Worm (Caenorhabditis elegans) whole organism, mixed stage, embryonic: Measurements from ENCODE around the gene C34F11.5.

Experiments used
- ces-1 ChIP-seq: fragments of 150-350 bp; optimal IDR thresholded peaks from 2 replicates; lab custom pipeline; 2014; ENCODE audit warnings: missing biosample characterization, missing genetic modification reagents, missing genetic modification characterization
- elt-3 ChIP-seq: fragments of 150-350 bp; optimal IDR thresholded peaks from 2 replicates; lab custom pipeline; 2014; ENCODE audit warnings: missing biosample characterization, missing genetic modification characterization
- hlh-1 ChIP-seq: fragments of 150-350 bp; optimal IDR thresholded peaks from 2 replicates; lab custom pipeline; 2014; ENCODE audit warnings: missing biosample characterization, missing genetic modification reagents, missing genetic modification characterization
- lin-13 ChIP-seq: fragments of 150-350 bp; optimal IDR thresholded peaks from 2 replicates; lab custom pipeline; 2014; ENCODE audit warnings: missing biosample characterization, missing genetic modification characterization
- mab-5 ChIP-seq: fragments of 150-350 bp; optimal IDR thresholded peaks from 2 replicates; lab custom pipeline; 2014; ENCODE audit warnings: missing biosample characterization, missing genetic modification characterization
- mep-1 ChIP-seq: fragments of 150-350 bp; optimal IDR thresholded peaks from 2 replicates; lab custom pipeline; 2017; ENCODE audit warnings: missing biosample characterization, missing genetic modification reagents, missing genetic modification characterization, inconsistent platforms
- nhr-237 ChIP-seq: fragments of 150-350 bp; optimal IDR thresholded peaks from 2 replicates; lab custom pipeline; 2014; ENCODE audit warnings: missing biosample characterization, missing genetic modification characterization
- nhr-28 ChIP-seq: fragments of 150-350 bp; optimal IDR thresholded peaks from 2 replicates; lab custom pipeline; 2014; ENCODE audit warnings: missing biosample characterization, missing genetic modification characterization
- nhr-76 ChIP-seq: sonication (generic microtip); optimal IDR thresholded peaks from 2 replicates; lab custom pipeline; 2017; ENCODE audit warnings: missing biosample characterization, missing genetic modification characterization
- pha-4 ChIP-seq: fragments of 150-350 bp; optimal IDR thresholded peaks from 2 replicates; lab custom pipeline; 2018; ENCODE audit warnings: missing biosample characterization, missing genetic modification reagents, missing genetic modification characterization
- tbx-8 ChIP-seq: fragments of 200-800 bp; sonication (Bioruptor generic); optimal IDR thresholded peaks from 2 replicates; lab custom pipeline; 2018; ENCODE audit warnings: mild to moderate bottlenecking, missing genetic modification characterization, moderate library complexity, missing compliant biosample characterization
- unc-62 ChIP-seq: fragments of 150-350 bp; optimal IDR thresholded peaks from 2 replicates; lab custom pipeline; 2014; ENCODE audit warnings: missing biosample characterization, missing genetic modification reagents, missing genetic modification characterization
- zip-8 ChIP-seq: fragments of 150-350 bp; optimal IDR thresholded peaks from 2 replicates; lab custom pipeline; 2014; ENCODE audit warnings: missing biosample characterization, missing genetic modification characterization

DNA sequence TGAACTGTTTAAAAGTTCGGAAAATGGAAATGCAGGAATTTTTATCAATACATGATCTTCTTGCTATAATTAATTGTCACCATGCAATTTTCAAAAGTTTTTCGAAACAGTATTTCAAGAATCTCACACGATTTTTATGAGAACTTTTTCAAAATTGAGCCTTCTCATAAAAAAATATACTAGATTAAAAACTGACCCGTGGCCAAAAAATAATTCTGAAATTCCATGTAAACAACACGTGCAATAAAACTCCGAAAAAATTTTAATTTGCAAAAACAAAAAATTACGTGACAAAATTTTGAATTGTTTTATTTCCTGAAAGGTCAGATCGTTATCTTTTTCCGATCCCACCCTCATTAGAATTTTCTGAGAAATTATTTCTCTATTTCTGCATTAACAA, at the start of gene C34F11.5:
- TF ChIP-seq nhr-28 (tag; lab: Kevin White, UChicago) (no peak), zip-8 (tag; lab: Kevin White, UChicago) (no peak), unc-62 (GFP tag; lab: Kevin White, UChicago) (no peak), mep-1 (tag; lab: Kevin White, UChicago) (no peak), lin-13 (tag; lab: Kevin White, UChicago) (no peak), mab-5 (tag; lab: Kevin White, UChicago) (no peak), elt-3 (tag; lab: Kevin White, UChicago) (no peak), nhr-237 (tag; lab: Kevin White, UChicago) (no peak), tbx-8 (GFP tag; lab: Kevin White, UChicago) (no peak), nhr-76 (no peak), hlh-1 (tag; lab: Kevin White, UChicago) (no peak), ces-1 (no peak), pha-4 (no peak)
